Worm (Caenorhabditis elegans): ENCODE results near the gene srxa-15.

The srxa-15 gene

DNA sequence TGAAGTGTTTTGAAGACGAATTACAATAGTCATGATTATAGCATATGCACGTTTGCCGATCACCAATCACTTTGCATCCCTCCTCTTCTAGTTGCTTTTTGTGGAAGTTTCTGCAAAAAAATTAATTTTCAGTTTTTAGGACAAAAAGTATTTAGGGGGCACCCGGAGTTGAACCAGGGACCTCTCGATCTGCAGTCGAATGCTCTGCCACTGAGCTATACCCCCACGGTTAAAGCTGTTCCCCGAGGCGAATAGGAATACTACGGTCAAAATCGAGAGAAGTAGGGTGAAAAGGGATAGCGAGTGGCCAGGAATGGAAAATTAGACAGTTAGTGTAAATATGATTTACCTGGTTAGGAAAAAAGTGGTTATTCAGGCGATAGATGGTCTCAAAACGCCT lies 52.0 kb downstream of the srxa-15 start (continued):
- TF ChIP-seq lin-39 (tag; optimal IDR thresholded peaks at IDR 0.05) (no peak), C34F6.9 (tag; optimal IDR thresholded peaks at IDR 0.05) (peak; percentile 6), R02D3.7 (tag; optimal IDR thresholded peaks at IDR 0.05) (no peak), Y55F3AM.14 (GFP tag; optimal IDR thresholded peaks at IDR 0.05) (peak; percentile 18), snpc-4 (tag; optimal IDR thresholded peaks at IDR 0.05) (no peak), fos-1 (tag; optimal IDR thresholded peaks at IDR 0.05) (no peak), mdl-1 (tag; optimal IDR thresholded peaks at IDR 0.05) (no peak), ZK546.5 (tag; optimal IDR thresholded peaks at IDR 0.05) (no peak), nhr-11 (tag; optimal IDR thresholded peaks at IDR 0.05) (no peak), elt-1 (tag; optimal IDR thresholded peaks at IDR 0.05) (no peak), nhr-10 (tag; optimal IDR thresholded peaks at IDR 0.05) (no peak), F13H6.1 (tag; optimal IDR thresholded peaks at IDR 0.05) (peak; percentile 40)

All from whole organism, L2 larva.